Worm (Caenorhabditis elegans): Measurements from ENCODE around the gene sav-1.

DNA sequence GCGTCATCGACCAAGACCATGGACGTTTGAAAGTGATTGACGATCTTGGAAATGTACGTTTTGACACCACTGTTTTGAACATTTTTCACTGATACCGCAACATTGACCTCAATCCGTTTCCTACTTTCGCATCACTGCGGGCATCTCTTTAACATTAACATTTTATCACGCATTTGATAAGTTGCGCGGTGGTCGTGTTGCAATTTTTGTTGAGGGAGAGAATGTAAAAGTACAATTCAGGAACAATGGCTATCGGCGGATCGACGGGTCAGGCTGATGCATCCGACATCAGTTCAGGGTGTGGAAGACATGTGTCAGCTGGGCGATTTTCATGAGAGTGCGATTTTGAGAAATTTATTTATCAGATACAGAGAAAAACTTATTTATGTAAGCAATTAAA, 16.3 kb upstream of the sav-1 start:
- TF ChIP-seq sea-1 (GFP tag; conservative IDR thresholded peaks at IDR 0.05), result no peak
- no peak for TF ChIP-seq scrt-1 (GFP tag; IDR thresholded peaks at IDR 0.05)
